Fruit fly (Drosophila melanogaster) S2 (cell line): ENCODE measurements around the gene AIF.

ENCODE experiments used
- CG8478 ChIP-seq: fragments of >200 bp; optimal IDR thresholded peaks from 2 replicates; lab custom pipeline; 2018
- CTCF ChIP-seq, 2 experiments: fragments of >200 bp; optimal IDR thresholded peaks; 2 replicates each; lab custom pipeline; 2018

dm6 chr2L:2175090-2175830 lies 23.7 kb downstream of the AIF start:
- TF ChIP-seq CG8478 (lab: Kevin White, UChicago) (no peak), CTCF (optimal IDR thresholded peaks at IDR 0.05; lab: Kevin White, UChicago) (no peak)
